Worm (Caenorhabditis elegans): ENCODE measurements around the gene C17H12.3.

Gene C17H12.3

ce11 chrIV:6795529-6795928, at the start of gene C17H12.3, which contains the start of gene C17H12.12:
Gene C17H12.3 (minus strand): TSS chrIV:6795629.
Gene C17H12.12 (plus strand): TSS chrIV:6795924.
- no peak for TF ChIP-seq zip-8 (tag; optimal IDR thresholded peaks at IDR 0.05)
- TF ChIP-seq nhr-2 (tag; optimal IDR thresholded peaks at IDR 0.05) = no peak
- TF ChIP-seq nhr-237 (tag; optimal IDR thresholded peaks at IDR 0.05) = no peak

ce11 chrIV:6842470-6843008, 47.1 kb upstream of the C17H12.3 start, which contains the start of gene lip-1:
Gene lip-1 (plus strand): TSS chrIV:6842958.
- TF ChIP-seq unc-120 (tag; optimal IDR thresholded peaks at IDR 0.05; ENCODE audit: poor library complexity, severe bottlenecking) (no peak), unc-62 (GFP tag; optimal IDR thresholded peaks at IDR 0.05) (no peak), nhr-2 (tag; optimal IDR thresholded peaks at IDR 0.05) (no peak), nhr-12 (tag; optimal IDR thresholded peaks at IDR 0.05) (no peak), ceh-43 (GFP tag; optimal IDR thresholded peaks at IDR 0.05) (no peak), bed-3 (GFP tag; optimal IDR thresholded peaks at IDR 0.05) (no peak), ztf-11 (tag; optimal IDR thresholded peaks at IDR 0.05) (no peak), lsy-2 (tag; optimal IDR thresholded peaks at IDR 0.05) (no peak), flh-1 (GFP tag; optimal IDR thresholded peaks at IDR 0.05) (no peak), ceh-39 (tag; optimal IDR thresholded peaks at IDR 0.05) (no peak), lin-32 (GFP tag; optimal IDR thresholded peaks at IDR 0.05) (no peak), zip-8 (tag; optimal IDR thresholded peaks at IDR 0.05) (no peak)

DNA sequence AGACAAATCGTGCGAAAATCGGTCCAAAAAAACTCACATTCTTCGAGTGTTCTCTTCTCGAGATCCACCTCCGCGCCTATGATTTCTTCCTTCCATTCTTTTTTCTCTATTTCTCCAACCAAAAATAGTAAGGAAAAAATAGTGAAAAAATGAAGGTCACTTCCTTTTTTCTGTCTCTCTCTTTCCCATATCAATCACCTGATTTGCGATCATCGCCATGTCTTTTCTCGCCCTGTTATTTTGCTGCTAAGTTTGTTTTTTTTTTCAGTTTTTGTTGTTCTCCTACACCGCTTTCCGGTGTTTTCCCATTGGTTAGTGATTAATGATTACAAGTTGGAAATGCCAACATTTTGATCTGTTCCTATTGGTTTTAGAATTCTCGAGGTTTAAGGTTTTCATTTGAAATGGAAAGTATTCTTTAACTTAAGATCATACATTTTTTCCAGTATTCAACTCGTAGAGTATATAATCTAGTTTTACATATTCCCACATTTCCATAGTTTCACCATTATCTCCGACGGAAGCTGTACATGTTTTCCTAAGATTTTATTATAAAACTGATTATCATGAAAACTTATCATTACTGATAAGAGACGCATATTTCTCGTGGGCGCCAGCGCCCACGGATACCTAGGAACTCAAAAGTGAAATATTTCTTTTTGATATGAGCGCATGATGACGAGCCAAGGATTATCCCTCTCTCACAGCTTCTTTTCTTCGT, 46.3 kb upstream of the C17H12.3 start:
- TF ChIP-seq ztf-11 (tag; optimal IDR thresholded peaks at IDR 0.05) (no peak), elt-1 (tag; optimal IDR thresholded peaks at IDR 0.05; ENCODE audit: borderline replicate concordance, insufficient read depth) (no peak), sem-2 (GFP tag; optimal IDR thresholded peaks at IDR 0.05) (no peak), nhr-28 (tag; optimal IDR thresholded peaks at IDR 0.05) (no peak), blmp-1 (tag; optimal IDR thresholded peaks at IDR 0.05) (no peak), lin-32 (GFP tag; optimal IDR thresholded peaks at IDR 0.05) (no peak), mep-1 (tag; optimal IDR thresholded peaks at IDR 0.05) (no peak), ham-2 (GFP tag; optimal IDR thresholded peaks at IDR 0.05) (no peak), bed-3 (GFP tag; optimal IDR thresholded peaks at IDR 0.05) (no peak), zip-8 (tag; optimal IDR thresholded peaks at IDR 0.05) (no peak), unc-39 (tag; optimal IDR thresholded peaks at IDR 0.05) (no peak), elt-3 (tag; optimal IDR thresholded peaks at IDR 0.05) (no peak), nhr-2 (tag; optimal IDR thresholded peaks at IDR 0.05) (no peak), nhr-76 (tag; optimal IDR thresholded peaks at IDR 0.05) (no peak)

- TF ChIP-seq mep-1 (tag; optimal IDR thresholded peaks at IDR 0.05) (peak; percentile 24), unc-120 (tag; optimal IDR thresholded peaks at IDR 0.05; ENCODE audit: poor library complexity, severe bottlenecking) (peak; percentile 89), hlh-1 (tag; optimal IDR thresholded peaks at IDR 0.05) (peak; percentile 22), unc-62 (GFP tag; optimal IDR thresholded peaks at IDR 0.05) (peak; percentile 77), ces-1 (GFP tag; optimal IDR thresholded peaks at IDR 0.05) (peak; percentile 76), lin-13 (tag; optimal IDR thresholded peaks at IDR 0.05) (no peak), nhr-237 (tag; optimal IDR thresholded peaks at IDR 0.05) (peak; percentile 55), cnd-1 (tag; optimal IDR thresholded peaks at IDR 0.05) (no peak), mls-2 (tag; optimal IDR thresholded peaks at IDR 0.05) (no peak)
These were observed 43.7 kb upstream of the C17H12.3 start for ce11 chrIV:6839091-6839522.

DNA sequence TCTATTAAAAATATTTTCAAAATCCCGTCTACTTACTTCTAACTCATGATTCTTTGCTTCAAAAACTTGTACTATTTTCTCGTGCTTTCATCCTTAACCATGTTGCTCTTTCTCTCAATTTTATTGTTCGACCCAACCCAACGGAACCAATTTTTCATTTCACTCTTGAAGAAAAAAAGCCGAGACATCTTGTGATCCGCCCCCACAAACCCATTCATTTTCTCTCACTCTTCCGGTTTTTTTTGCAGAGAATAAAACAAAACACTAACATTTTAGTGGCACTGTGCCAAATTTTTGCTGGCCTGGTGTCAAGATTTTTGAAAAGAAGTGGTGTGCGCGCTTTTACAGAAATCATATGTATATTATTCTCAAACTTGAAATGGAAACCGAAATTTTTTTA, 41.3 kb upstream of the C17H12.3 start:
- TF ChIP-seq ham-2 (GFP tag; optimal IDR thresholded peaks at IDR 0.05) = no peak
- no peak for TF ChIP-seq pha-4 (tag; optimal IDR thresholded peaks at IDR 0.05)
- no peak for TF ChIP-seq mep-1 (tag; optimal IDR thresholded peaks at IDR 0.05)
- no peak for TF ChIP-seq M03D4.4 (tag; optimal IDR thresholded peaks at IDR 0.05)
- no peak for TF ChIP-seq ceh-83 (GFP tag; optimal IDR thresholded peaks at IDR 0.05)
